Worm (Caenorhabditis elegans) whole organism, late embryonic: Measurements from ENCODE around the gene F10E9.4.

ENCODE experiments used
- ceh-2 ChIP-seq: sonication (generic microtip); optimal IDR thresholded peaks from 2 replicates; lab custom pipeline; 2016; ENCODE audit warnings: missing genotype, missing genetic modification characterization, missing compliant biosample characterization
- ceh-30 ChIP-seq: fragments of 150-350 bp; optimal IDR thresholded peaks from 2 replicates; lab custom pipeline; 2014; ENCODE audit warnings: missing biosample characterization, missing genetic modification characterization
- ceh-45 ChIP-seq: fragments of 200-800 bp; sonication (Bioruptor generic); IDR thresholded peaks from 2 replicates; pipeline ENCODE4 v1.3.6; 2022; ENCODE audit warnings: missing genetic modification reagents, missing genetic modification characterization, missing compliant biosample characterization
- fax-1 ChIP-seq: sonication (generic microtip); optimal IDR thresholded peaks from 2 replicates; lab custom pipeline; 2016; ENCODE audit warnings: missing genotype, missing genetic modification characterization, missing compliant biosample characterization
- fkh-10 ChIP-seq: fragments of 150-350 bp; optimal IDR thresholded peaks from 2 replicates; lab custom pipeline; 2014; ENCODE audit warnings: missing biosample characterization, missing genetic modification reagents, missing genetic modification characterization
- fkh-6 ChIP-seq: sonication (generic microtip); optimal IDR thresholded peaks from 2 replicates; lab custom pipeline; 2016; ENCODE audit warnings: missing genetic modification characterization, missing compliant biosample characterization
- hlh-30 ChIP-seq: sonication (generic microtip); optimal IDR thresholded peaks from 2 replicates; lab custom pipeline; 2017; ENCODE audit warnings: antibody characterized with exemption, missing genetic modification characterization, missing compliant biosample characterization; ENCODE audit not compliant: insufficient read depth
- nfya-1 ChIP-seq: sonication (generic microtip); optimal IDR thresholded peaks from 2 replicates; lab custom pipeline; 2017; ENCODE audit warnings: missing genetic modification characterization, mild to moderate bottlenecking, missing compliant biosample characterization, antibody characterized with exemption, moderate library complexity
- pax-1 ChIP-seq: fragments of 150-350 bp; optimal IDR thresholded peaks from 2 replicates; lab custom pipeline; 2014; ENCODE audit warnings: missing biosample characterization, missing genetic modification characterization
- pha-2 ChIP-seq: sonication (generic microtip); optimal IDR thresholded peaks from 2 replicates; lab custom pipeline; 2017; ENCODE audit warnings: mild to moderate bottlenecking, missing genetic modification characterization, missing compliant biosample characterization
- pqm-1 ChIP-seq: sonication (generic microtip); optimal IDR thresholded peaks from 2 replicates; lab custom pipeline; 2016; ENCODE audit warnings: missing genetic modification characterization, missing compliant biosample characterization
- pros-1 ChIP-seq: fragments of 150-350 bp; optimal IDR thresholded peaks from 2 replicates; lab custom pipeline; 2014; ENCODE audit warnings: missing biosample characterization, missing genetic modification reagents, missing genetic modification characterization
- rnt-1 ChIP-seq: sonication (generic microtip); optimal IDR thresholded peaks from 2 replicates; lab custom pipeline; 2016; ENCODE audit warnings: missing genetic modification characterization, missing compliant biosample characterization
- tbx-7 ChIP-seq: sonication (generic microtip); optimal IDR thresholded peaks from 2 replicates; lab custom pipeline; 2016; ENCODE audit warnings: missing genotype, missing genetic modification characterization, missing compliant biosample characterization

DNA sequence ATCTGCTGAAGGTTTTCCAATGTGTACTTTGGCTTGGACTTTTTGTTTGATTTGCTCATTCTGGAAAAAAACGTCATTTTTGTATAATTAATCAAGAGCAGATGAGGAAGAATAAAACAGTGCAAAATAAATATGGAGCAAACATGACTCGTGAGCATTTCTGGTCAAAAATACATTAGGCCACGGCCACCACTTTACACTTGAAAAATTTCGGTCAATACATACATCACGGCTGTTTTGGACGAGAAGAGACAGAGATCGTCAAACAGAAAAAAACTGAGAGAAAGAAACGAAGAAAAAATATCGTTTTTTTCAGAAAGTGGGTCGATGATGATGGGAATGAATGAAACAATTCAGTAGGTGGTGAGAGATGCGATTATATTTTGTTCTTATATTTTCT, 40.0 kb upstream of the F10E9.4 start, which contains the start of the genes F09G8.7 and crn-7:
- TF ChIP-seq fkh-10 (GFP tag; lab: Kevin White, UChicago) (no peak), ceh-45 (GFP tag; lab: Robert Waterston, UW) (no peak), rnt-1 (tag; lab: Kevin White, UChicago) (no peak), ceh-2 (no peak), nfya-1 (tag; lab: Kevin White, UChicago) (no peak), pqm-1 (tag; lab: Kevin White, UChicago) (no peak), hlh-30 (no peak), fkh-6 (tag; lab: Kevin White, UChicago) (no peak), pha-2 (tag; lab: Kevin White, UChicago) (no peak), pax-1 (no peak), fax-1 (tag; lab: Kevin White, UChicago) (no peak), tbx-7 (tag; lab: Kevin White, UChicago) (no peak), ceh-30 (tag; lab: Kevin White, UChicago) (no peak), pros-1 (no peak)
